Fruit fly (Drosophila melanogaster) whole organism, embryonic: ENCODE results near the gene CG7656.
A peak's percentile ranks its signal among the peaks of the same experiment; 100 is the strongest.

ENCODE experiments used
- BEAF-32 ChIP-seq: fragments of 200-800 bp; sonication (Bioruptor generic); optimal IDR thresholded peaks from 3 replicates; lab custom pipeline; 2017; ENCODE audit warnings: missing biosample characterization, missing genetic modification characterization, mild to moderate bottlenecking, moderate library complexity, missing genetic modification reagents
- Blimp-1 ChIP-seq: fragments of 200-800 bp; sonication (Bioruptor generic); optimal IDR thresholded peaks from 3 replicates; lab custom pipeline; 2018; ENCODE audit warnings: missing biosample characterization, missing genetic modification characterization, mild to moderate bottlenecking, moderate library complexity, missing genetic modification reagents
- C15 ChIP-seq: fragments of 200-800 bp; sonication (Bioruptor generic); IDR thresholded peaks from 3 replicates; pipeline ENCODE4 v1.3.6; 2022; ENCODE audit warnings: missing biosample characterization, missing genetic modification characterization
- CG10274 ChIP-seq: fragments of 200-800 bp; sonication (Bioruptor generic); optimal IDR thresholded peaks from 3 replicates; lab custom pipeline; 2017; ENCODE audit warnings: missing biosample characterization, mild to moderate bottlenecking, missing genetic modification characterization
- CG11696 ChIP-seq: fragments of 200-800 bp; sonication (Bioruptor generic); IDR thresholded peaks from 2 replicates; pipeline ENCODE4 v1.3.6; 2022; ENCODE audit warnings: missing biosample characterization, missing genetic modification characterization
- CG13894 ChIP-seq: fragments of 200-800 bp; sonication (Bioruptor generic); optimal IDR thresholded peaks from 3 replicates; lab custom pipeline; 2018; ENCODE audit warnings: missing biosample characterization, mild to moderate bottlenecking, missing genetic modification characterization, moderate library complexity
- CG14050 ChIP-seq: fragments of 200-800 bp; sonication (Bioruptor generic); IDR thresholded peaks from 3 replicates; pipeline ENCODE4 v1.3.6; 2022; ENCODE audit warnings: missing biosample characterization, missing genetic modification characterization
- CG14710 ChIP-seq: fragments of 200-800 bp; sonication (Bioruptor generic); optimal IDR thresholded peaks from 3 replicates; lab custom pipeline; 2019; ENCODE audit warnings: missing biosample characterization, mild to moderate bottlenecking, missing genetic modification characterization, moderate library complexity
- CG1529 ChIP-seq: fragments of 200-800 bp; sonication (Bioruptor generic); optimal IDR thresholded peaks from 3 replicates; lab custom pipeline; 2018; ENCODE audit warnings: missing biosample characterization, missing genetic modification characterization
- CG18262 ChIP-seq: fragments of 200-800 bp; optimal IDR thresholded peaks from 3 replicates; lab custom pipeline; 2019; ENCODE audit warnings: missing biosample characterization, mild to moderate bottlenecking, missing genetic modification characterization, moderate library complexity
- CG2712 ChIP-seq: fragments of 200-800 bp; optimal IDR thresholded peaks from 3 replicates; lab custom pipeline; 2019; ENCODE audit warnings: missing biosample characterization, mild to moderate bottlenecking, missing genetic modification characterization, moderate library complexity
- CG32532 ChIP-seq: fragments of 200-800 bp; sonication (Bioruptor generic); IDR thresholded peaks from 2 replicates; pipeline ENCODE4 v1.3.6; 2022; ENCODE audit warnings: missing biosample characterization, missing genetic modification characterization
- CG3847 ChIP-seq: fragments of 200-800 bp; sonication (Bioruptor generic); IDR thresholded peaks from 2 replicates; pipeline ENCODE4 v1.3.6; 2022; ENCODE audit warnings: missing biosample characterization, missing genetic modification characterization
- CG5245 ChIP-seq: fragments of 200-800 bp; sonication (Bioruptor generic); optimal IDR thresholded peaks from 3 replicates; lab custom pipeline; 2016; ENCODE audit warnings: missing biosample characterization, missing genetic modification characterization
- CG6683 ChIP-seq: fragments of 200-800 bp; sonication (Bioruptor generic); optimal IDR thresholded peaks from 2 replicates; lab custom pipeline; 2017; ENCODE audit warnings: missing biosample characterization, mild to moderate bottlenecking, missing genetic modification characterization, missing genetic modification reagents
- CG7786 ChIP-seq: fragments of 200-800 bp; sonication (Bioruptor generic); optimal IDR thresholded peaks from 2 replicates; lab custom pipeline; 2016; ENCODE audit warnings: missing biosample characterization, missing genetic modification characterization
- CG9876 ChIP-seq: fragments of 200-800 bp; sonication (Bioruptor generic); optimal IDR thresholded peaks from 2 replicates; lab custom pipeline; 2016; ENCODE audit warnings: missing biosample characterization, missing genetic modification characterization
- D19A ChIP-seq: fragments of 200-800 bp; optimal IDR thresholded peaks from 3 replicates; lab custom pipeline; 2019; ENCODE audit warnings: missing biosample characterization, mild to moderate bottlenecking, missing genetic modification characterization, moderate library complexity
- D19B ChIP-seq: fragments of 200-800 bp; sonication (Bioruptor generic); optimal IDR thresholded peaks from 2 replicates; lab custom pipeline; 2017; ENCODE audit warnings: missing biosample characterization, mild to moderate bottlenecking, missing genetic modification characterization
- GATAe ChIP-seq: fragments of 200-800 bp; sonication (Bioruptor generic); conservative IDR thresholded peaks from 2 replicates; pipeline ENCODE4 v1.3.6; 2022; ENCODE audit warnings: missing biosample characterization, missing genetic modification characterization
- Hey ChIP-seq: fragments of 200-800 bp; sonication (Bioruptor generic); optimal IDR thresholded peaks from 3 replicates; lab custom pipeline; 2018; ENCODE audit warnings: missing biosample characterization, mild to moderate bottlenecking, missing genetic modification characterization
- MTF-1 ChIP-seq: fragments of 200-800 bp; sonication (Bioruptor generic); optimal IDR thresholded peaks from 2 replicates; lab custom pipeline; 2018; ENCODE audit warnings: missing biosample characterization, mild to moderate bottlenecking, missing genetic modification characterization, borderline replicate concordance
- Med ChIP-seq: fragments of 200-800 bp; sonication (Bioruptor generic); peaks from one replicate; lab custom pipeline; 2016; ENCODE audit warnings: missing biosample characterization, missing genetic modification characterization, mild to moderate bottlenecking, inconsistent platforms, moderate library complexity
- NC2α ChIP-seq: fragments of 200-800 bp; sonication (Bioruptor generic); optimal IDR thresholded peaks from 2 replicates; lab custom pipeline; 2016; ENCODE audit warnings: missing biosample characterization, missing genetic modification characterization
- Nf-YC ChIP-seq: fragments of 200-800 bp; optimal IDR thresholded peaks from 3 replicates; lab custom pipeline; 2019; ENCODE audit warnings: missing biosample characterization, mild to moderate bottlenecking, missing genetic modification characterization, moderate library complexity
- PHDP ChIP-seq: fragments of 200-800 bp; sonication (Bioruptor generic); optimal IDR thresholded peaks from 3 replicates; lab custom pipeline; 2018; ENCODE audit warnings: missing biosample characterization, mild to moderate bottlenecking, missing genetic modification characterization, moderate library complexity
- Pdp1 ChIP-seq, 2 experiments: fragments of 200-800 bp; sonication (Bioruptor generic); optimal IDR thresholded peaks; 3 replicates each; lab custom pipeline; 2016; ENCODE audit warnings: missing biosample characterization in 2 of 2, missing genetic modification characterization in 2 of 2, mild to moderate bottlenecking in 1 of 2, moderate library complexity in 1 of 2
- Sin3A ChIP-seq: fragments of >200 bp; optimal IDR thresholded peaks from 2 replicates; lab custom pipeline; 2018
- Sox102F ChIP-seq: fragments of 200-800 bp; sonication (Bioruptor generic); optimal IDR thresholded peaks from 2 replicates; lab custom pipeline; 2018; ENCODE audit warnings: missing biosample characterization, mild to moderate bottlenecking, missing genetic modification characterization, moderate library complexity
- TFAM ChIP-seq: fragments of 200-800 bp; sonication (Bioruptor generic); optimal IDR thresholded peaks from 2 replicates; lab custom pipeline; 2017; ENCODE audit warnings: missing biosample characterization, missing genetic modification characterization, inconsistent platforms
- bcd ChIP-seq: fragments of 200-800 bp; sonication (Bioruptor generic); optimal IDR thresholded peaks from 2 replicates; lab custom pipeline; 2017; ENCODE audit warnings: missing biosample characterization, mild to moderate bottlenecking, missing genetic modification characterization
- cas ChIP-seq: fragments of 200-800 bp; sonication (Bioruptor generic); IDR thresholded peaks from 2 replicates; pipeline ENCODE4 v1.3.6; 2022; ENCODE audit warnings: missing biosample characterization, missing genetic modification characterization
- chif ChIP-seq, 2 experiments: fragments of 200-800 bp; sonication (Bioruptor generic); optimal IDR thresholded peaks; 3 replicates each; lab custom pipeline; 2016; ENCODE audit warnings: missing biosample characterization in 2 of 2, missing genetic modification characterization in 2 of 2
- chinmo ChIP-seq: fragments of 200-800 bp; sonication (Bioruptor generic); IDR thresholded peaks from 4 replicates; pipeline ENCODE4 v1.3.6; 2022; ENCODE audit warnings: missing biosample characterization, missing genetic modification characterization; ENCODE audit not compliant: partially characterized antibody
- cwo ChIP-seq: fragments of 200-800 bp; sonication (Bioruptor generic); optimal IDR thresholded peaks from 3 replicates; lab custom pipeline; 2017; ENCODE audit warnings: missing biosample characterization, missing genetic modification characterization, mild to moderate bottlenecking, moderate library complexity, missing genetic modification reagents
- dmrt99B ChIP-seq: fragments of 200-800 bp; sonication (Bioruptor generic); optimal IDR thresholded peaks from 2 replicates; lab custom pipeline; 2018; ENCODE audit warnings: missing biosample characterization, mild to moderate bottlenecking, missing genetic modification characterization, moderate library complexity
- fd64A ChIP-seq: fragments of 200-800 bp; sonication (Bioruptor generic); optimal IDR thresholded peaks from 3 replicates; lab custom pipeline; 2018; ENCODE audit warnings: missing biosample characterization, mild to moderate bottlenecking, missing genetic modification characterization
- gem ChIP-seq: fragments of 200-800 bp; sonication (Bioruptor generic); optimal IDR thresholded peaks from 2 replicates; lab custom pipeline; 2019; ENCODE audit warnings: missing biosample characterization, mild to moderate bottlenecking, missing genetic modification characterization, moderate library complexity
- grn ChIP-seq: fragments of 200-800 bp; sonication (Bioruptor generic); optimal IDR thresholded peaks from 3 replicates; lab custom pipeline; 2017; ENCODE audit warnings: missing biosample characterization, missing genetic modification characterization
- kay ChIP-seq: fragments of 200-800 bp; sonication (Bioruptor generic); optimal IDR thresholded peaks from 2 replicates; lab custom pipeline; 2016; ENCODE audit warnings: missing biosample characterization, missing genetic modification characterization
- lab ChIP-seq: fragments of 200-800 bp; sonication (Bioruptor generic); optimal IDR thresholded peaks from 3 replicates; lab custom pipeline; 2017; ENCODE audit warnings: missing biosample characterization, missing genetic modification characterization, mild to moderate bottlenecking, moderate library complexity, missing genetic modification reagents
- lilli ChIP-seq: fragments of 200-800 bp; sonication (Bioruptor generic); optimal IDR thresholded peaks from 3 replicates; lab custom pipeline; 2016; ENCODE audit warnings: missing biosample characterization, missing genetic modification characterization
- mirr ChIP-seq: fragments of 200-800 bp; sonication (Bioruptor generic); optimal IDR thresholded peaks from 3 replicates; lab custom pipeline; 2018; ENCODE audit warnings: missing biosample characterization, mild to moderate bottlenecking, missing genetic modification characterization
- onecut ChIP-seq: fragments of 200-800 bp; sonication (Bioruptor generic); IDR thresholded peaks from 2 replicates; pipeline ENCODE4 v1.3.6; 2022; ENCODE audit warnings: missing biosample characterization, missing genetic modification characterization
- p53 ChIP-seq: fragments of 200-800 bp; sonication (Bioruptor generic); optimal IDR thresholded peaks from 2 replicates; lab custom pipeline; 2016; ENCODE audit warnings: missing biosample characterization, missing genetic modification characterization
- sens ChIP-seq: fragments of 200-800 bp; sonication (Bioruptor generic); peaks from one replicate; lab custom pipeline; 2016; ENCODE audit warnings: missing biosample characterization, missing genetic modification characterization
- sob ChIP-seq: fragments of 200-800 bp; sonication (Bioruptor generic); IDR thresholded peaks from 2 replicates; pipeline ENCODE4 v1.3.6; 2022; ENCODE audit warnings: missing biosample characterization, missing genetic modification characterization
- sqz ChIP-seq: fragments of 200-800 bp; sonication (Bioruptor generic); optimal IDR thresholded peaks from 3 replicates; lab custom pipeline; 2018; ENCODE audit warnings: missing biosample characterization, mild to moderate bottlenecking, missing genetic modification characterization
- tgo ChIP-seq: fragments of 200-800 bp; sonication (Bioruptor generic); IDR thresholded peaks from 3 replicates; pipeline ENCODE4 v1.3.6; 2022; ENCODE audit warnings: missing biosample characterization, missing genetic modification characterization

CG7656 gene

DNA sequence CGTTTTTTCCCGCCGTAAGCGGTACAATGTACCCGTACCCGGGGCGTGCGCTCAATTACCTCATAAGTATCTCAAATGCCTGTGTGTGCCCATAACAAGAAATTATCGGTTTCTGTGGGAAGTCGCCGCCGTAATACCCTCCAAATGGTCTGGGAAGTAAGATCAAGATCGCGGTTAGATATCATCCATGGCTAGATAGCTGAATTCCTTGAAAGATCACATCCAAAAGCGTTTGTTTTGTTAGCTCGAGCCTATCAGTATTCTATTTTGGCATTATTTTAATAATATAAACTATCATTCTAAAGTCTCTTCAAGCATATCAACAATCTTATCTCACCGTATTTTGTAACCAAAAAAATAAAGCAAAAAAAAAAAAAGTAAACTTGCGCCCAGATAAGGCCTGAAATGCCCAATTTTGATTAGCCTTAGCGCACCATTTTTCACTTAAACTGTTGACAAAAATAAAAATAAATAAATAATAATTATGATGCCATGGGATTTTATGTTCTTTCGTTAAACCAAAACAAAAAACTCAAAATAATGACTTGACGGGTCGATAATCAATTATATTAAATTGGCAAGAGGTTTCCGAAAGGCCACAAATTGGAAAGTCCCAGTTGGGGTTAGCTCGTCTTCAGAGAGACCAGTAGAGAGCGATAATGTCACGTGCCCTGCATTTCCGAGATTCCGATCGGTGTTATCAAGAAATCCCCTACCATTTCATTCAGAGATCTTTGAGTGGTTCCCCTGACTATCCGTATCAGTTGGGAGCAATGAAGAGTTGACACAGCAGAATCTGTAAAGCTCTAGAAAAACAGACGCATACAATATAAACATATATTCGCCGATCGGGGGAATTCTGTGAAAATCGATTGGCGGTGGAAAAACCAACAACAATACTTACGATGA is 49.1 kb downstream of the CG7656 start (continued):
- TF ChIP-seq CG18262 (tag; lab: Kevin White, UChicago) (peak; percentile 18), NC2α (GFP tag; lab: Kevin White, UChicago) (no peak), Med (peak; percentile 21), dmrt99B (tag; lab: Kevin White, UChicago) (peak; percentile 1), Hey (no peak), TFAM (GFP tag; lab: Kevin White, UChicago) (no peak), lilli (GFP tag; lab: Kevin White, UChicago) (no peak), gem (tag; lab: Kevin White, UChicago) (peak; percentile 22), bcd (GFP tag; lab: Kevin White, UChicago) (no peak), fd64A (GFP tag; lab: Kevin White, UChicago) (no peak), PHDP (tag; lab: Kevin White, UChicago) (no peak), kay (GFP tag; lab: Kevin White, UChicago) (no peak), grn (GFP tag; lab: Kevin White, UChicago) (peak; percentile 86), Pdp1 (GFP tag; optimal IDR thresholded peaks at IDR 0.05; lab: Kevin White, UChicago) (peak in 1 of 2 experiments; percentile 35), CG3847 (GFP tag; lab: Robert Waterston, UW) (no peak), sob (GFP tag; lab: Robert Waterston, UW) (no peak), CG14710 (tag; lab: Kevin White, UChicago) (no peak), CG5245 (no peak), CG6683 (GFP tag; lab: Kevin White, UChicago) (no peak), CG2712 (tag; lab: Kevin White, UChicago) (peak; percentile 6), CG11696 (GFP tag; lab: Robert Waterston, UW) (no peak), p53 (GFP tag; lab: Kevin White, UChicago) (no peak), CG32532 (GFP tag; lab: Robert Waterston, UW) (no peak), chinmo (GFP tag; lab: Robert Waterston, UW) (0 out of 4 replicates have a peak, but pooled peaks have one; percentile 20), sqz (GFP tag; lab: Kevin White, UChicago) (peak; percentile 77), chif (GFP tag; optimal IDR thresholded peaks at IDR 0.05; lab: Kevin White, UChicago) (no peak), D19A (peak; percentile 72), CG9876 (GFP tag; lab: Kevin White, UChicago) (no peak), CG1529 (GFP tag; lab: Kevin White, UChicago) (no peak), GATAe (GFP tag; lab: Robert Waterston, UW) (peak; percentile 63; the same call in 1 of the 2 replicates), onecut (GFP tag; lab: Robert Waterston, UW) (no peak), lab (GFP tag; lab: Kevin White, UChicago) (peak; percentile 2), Sin3A (lab: Kevin White, UChicago) (no peak), BEAF-32 (GFP tag; lab: Kevin White, UChicago) (no peak), CG13894 (tag; lab: Kevin White, UChicago) (no peak), CG7786 (GFP tag; lab: Kevin White, UChicago) (no peak), sens (GFP tag; lab: Kevin White, UChicago) (peak; percentile 45), Blimp-1 (GFP tag; lab: Kevin White, UChicago) (peak; percentile 1), cwo (peak; percentile 84), tgo (GFP tag; lab: Robert Waterston, UW) (no peak), D19B (GFP tag; lab: Kevin White, UChicago) (peak; percentile 61), cas (GFP tag; lab: Robert Waterston, UW) (no peak), Sox102F (peak; percentile 35), C15 (GFP tag; lab: Robert Waterston, UW) (no peak), MTF-1 (GFP tag; lab: Kevin White, UChicago) (no peak), mirr (peak; percentile 41), CG14050 (GFP tag; lab: Robert Waterston, UW) (no peak), CG10274 (GFP tag; lab: Kevin White, UChicago) (no peak), Nf-YC (tag; lab: Kevin White, UChicago) (no peak)
